Fruit fly (Drosophila melanogaster): ENCODE measurements around the gene CG10064.
A peak's percentile ranks its signal among the peaks of the same experiment; 100 is the strongest.

CG10064 gene

DNA sequence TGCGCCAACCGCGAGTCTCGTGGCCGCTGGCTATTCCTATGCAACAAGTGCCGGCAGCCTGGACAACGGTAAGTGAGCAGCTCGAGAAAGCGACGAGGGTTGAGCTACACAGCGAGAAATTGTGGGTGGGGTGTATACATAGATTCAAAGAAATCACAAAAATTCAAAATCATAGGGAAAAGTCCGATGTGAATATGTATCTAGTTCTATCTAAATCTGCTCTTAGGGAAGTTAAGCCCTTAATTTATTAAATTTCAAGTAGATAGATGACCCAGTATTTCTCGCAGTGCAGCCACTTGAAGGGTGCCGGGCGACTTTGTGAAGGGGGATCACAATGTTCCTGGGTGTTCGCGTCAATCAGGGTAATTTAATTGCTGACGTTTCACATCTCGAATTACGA lies 25.7 kb upstream of the CG10064 start:
- TF ChIP-seq CG7045 (GFP tag; optimal IDR thresholded peaks at IDR 0.05) (no peak), ovo (GFP tag; optimal IDR thresholded peaks at IDR 0.05) (no peak), Crg-1 (GFP tag; optimal IDR thresholded peaks at IDR 0.05) (no peak)

- TF ChIP-seq Hr96 (GFP tag; optimal IDR thresholded peaks at IDR 0.05) (no peak), Crg-1 (GFP tag; optimal IDR thresholded peaks at IDR 0.05) (no peak), CG1620 (GFP tag; optimal IDR thresholded peaks at IDR 0.05) (no peak), ovo (GFP tag; optimal IDR thresholded peaks at IDR 0.05) (no peak), bab1 (GFP tag; optimal IDR thresholded peaks at IDR 0.05) (no peak), CG7101 (tag; optimal IDR thresholded peaks at IDR 0.05) (no peak), cic (GFP tag; optimal IDR thresholded peaks at IDR 0.05) (no peak), tj (GFP tag; optimal IDR thresholded peaks at IDR 0.05) (no peak), pad (GFP tag; optimal IDR thresholded peaks at IDR 0.05) (no peak), Mnt (GFP tag; optimal IDR thresholded peaks at IDR 0.05) (no peak)
Observed at dm6 chr3L:6990288-6990687, 22.6 kb upstream of the CG10064 start, which contains the start of gene bin. Gene bin (plus strand): TSS chr3L:6990622.

- no peak for TF ChIP-seq toe (GFP tag; optimal IDR thresholded peaks at IDR 0.05)
- TF ChIP-seq CG7101 (tag; optimal IDR thresholded peaks at IDR 0.05) = peak; percentile 14
- peak; percentile 17 for TF ChIP-seq bab1 (GFP tag; optimal IDR thresholded peaks at IDR 0.05)
- TF ChIP-seq ovo (GFP tag; optimal IDR thresholded peaks at IDR 0.05) = no peak
- TF ChIP-seq CG7045 (GFP tag; optimal IDR thresholded peaks at IDR 0.05) = peak; percentile 26
- TF ChIP-seq pad (GFP tag; optimal IDR thresholded peaks at IDR 0.05) = peak; percentile 18
Observed at dm6 chr3L:6988942-6989569, 21.4 kb upstream of the CG10064 start.

dm6 chr3L:6984486-6984885 lies 16.8 kb upstream of the CG10064 start, which contains the start of the genes CG32388 and CG43439:
Gene CG32388 (minus strand): TSS chr3L:6984586.
Gene CG43439 (minus strand): TSS chr3L:6984586.
- TF ChIP-seq CG1620 (GFP tag; optimal IDR thresholded peaks at IDR 0.05) (no peak), tj (GFP tag; optimal IDR thresholded peaks at IDR 0.05) (peak; percentile 39)

- TF ChIP-seq CG33017 (tag; optimal IDR thresholded peaks at IDR 0.05) = no peak
- no peak for TF ChIP-seq CG1620 (GFP tag; optimal IDR thresholded peaks at IDR 0.05)
- no peak for TF ChIP-seq CG5204 (GFP tag; optimal IDR thresholded peaks at IDR 0.05)
- TF ChIP-seq CG11617 (GFP tag; optimal IDR thresholded peaks at IDR 0.05) = no peak
Observed at dm6 chr3L:6981823-6982222, 14.1 kb upstream of the CG10064 start.

DNA sequence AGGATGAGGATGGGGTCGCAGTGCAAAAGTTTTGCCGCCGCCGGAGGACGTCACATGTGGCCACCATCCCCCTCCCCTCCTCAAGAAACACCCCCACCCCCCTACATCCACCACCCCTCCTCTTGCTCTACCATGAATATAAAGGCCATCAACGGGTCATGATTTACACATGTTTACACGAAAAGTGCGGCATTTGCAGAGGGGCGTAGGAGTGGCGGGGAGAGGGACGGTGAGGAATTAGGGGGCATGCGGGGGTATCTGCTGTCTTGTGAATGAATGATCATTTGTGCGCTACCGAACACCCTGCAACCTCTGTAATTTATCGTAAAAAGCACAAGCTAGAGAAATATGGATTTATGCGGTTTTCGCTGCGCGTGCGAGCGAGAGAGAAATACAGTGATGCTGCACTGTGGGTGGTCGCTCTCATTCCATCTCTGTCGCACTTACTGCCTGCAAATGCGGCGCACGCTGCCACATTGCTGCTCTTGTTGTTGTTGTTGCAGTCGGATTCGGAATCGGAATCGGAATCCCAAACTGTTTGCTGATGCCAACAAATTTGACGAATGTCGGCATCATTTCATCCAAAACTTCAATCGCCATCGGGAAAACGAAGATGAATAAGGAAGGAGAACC lies 13.5 kb upstream of the CG10064 start:
- TF ChIP-seq Mnt (GFP tag; optimal IDR thresholded peaks at IDR 0.05) (no peak), Crg-1 (GFP tag; optimal IDR thresholded peaks at IDR 0.05) (no peak), bab1 (GFP tag; optimal IDR thresholded peaks at IDR 0.05) (no peak), CG33017 (tag; optimal IDR thresholded peaks at IDR 0.05) (no peak), toe (GFP tag; optimal IDR thresholded peaks at IDR 0.05) (no peak), cic (GFP tag; optimal IDR thresholded peaks at IDR 0.05) (no peak), Hr96 (GFP tag; optimal IDR thresholded peaks at IDR 0.05) (no peak), Clk (GFP tag; optimal IDR thresholded peaks at IDR 0.05) (no peak), ovo (GFP tag; optimal IDR thresholded peaks at IDR 0.05) (no peak), CG1620 (GFP tag; optimal IDR thresholded peaks at IDR 0.05) (no peak), CG14711 (tag; optimal IDR thresholded peaks at IDR 0.05) (no peak), tj (GFP tag; optimal IDR thresholded peaks at IDR 0.05) (no peak), kay (GFP tag; ENCODE audit: borderline replicate concordance) (no peak), cnc (optimal IDR thresholded peaks at IDR 0.05) (no peak), CG5204 (GFP tag; optimal IDR thresholded peaks at IDR 0.05) (no peak), CG12768 (GFP tag; optimal IDR thresholded peaks at IDR 0.05) (no peak)

dm6 chr3L:6980553-6980952 lies 12.9 kb upstream of the CG10064 start:
- TF ChIP-seq Mnt (GFP tag; optimal IDR thresholded peaks at IDR 0.05) (no peak), ovo (GFP tag; optimal IDR thresholded peaks at IDR 0.05) (no peak), CG14711 (tag; optimal IDR thresholded peaks at IDR 0.05) (no peak), CG5204 (GFP tag; optimal IDR thresholded peaks at IDR 0.05) (no peak), CG7045 (GFP tag; optimal IDR thresholded peaks at IDR 0.05) (no peak), kay (GFP tag; ENCODE audit: borderline replicate concordance) (no peak), cnc (optimal IDR thresholded peaks at IDR 0.05) (no peak), toe (GFP tag; optimal IDR thresholded peaks at IDR 0.05) (no peak), CG12768 (GFP tag; optimal IDR thresholded peaks at IDR 0.05) (no peak), pad (GFP tag; optimal IDR thresholded peaks at IDR 0.05) (no peak), Clk (GFP tag; optimal IDR thresholded peaks at IDR 0.05) (no peak), tj (GFP tag; optimal IDR thresholded peaks at IDR 0.05) (no peak), bab1 (GFP tag; optimal IDR thresholded peaks at IDR 0.05) (no peak), CG1620 (GFP tag; optimal IDR thresholded peaks at IDR 0.05) (no peak), CG11617 (GFP tag; optimal IDR thresholded peaks at IDR 0.05) (no peak), cic (GFP tag; optimal IDR thresholded peaks at IDR 0.05) (no peak)
